Fruit fly (Drosophila melanogaster) whole organism, embryonic: ENCODE measurements around the gene CG18748.

Experiments used
- Abd-B ChIP-seq: fragments of 200-800 bp; sonication (Bioruptor generic); optimal IDR thresholded peaks from 2 replicates; lab custom pipeline; 2018; ENCODE audit warnings: missing biosample characterization, mild to moderate bottlenecking, missing genetic modification characterization, moderate library complexity
- B-H1 ChIP-seq: fragments of 200-800 bp; sonication (Bioruptor generic); IDR thresholded peaks from 3 replicates; pipeline ENCODE4 v1.3.6; 2022; ENCODE audit warnings: missing biosample characterization, missing genetic modification characterization
- Bdp1 ChIP-seq: fragments of 200-800 bp; sonication (Bioruptor generic); optimal IDR thresholded peaks from 3 replicates; lab custom pipeline; 2016; ENCODE audit warnings: missing biosample characterization, missing genetic modification characterization
- CG11398 ChIP-seq: fragments of 200-800 bp; sonication (Bioruptor generic); optimal IDR thresholded peaks from 2 replicates; lab custom pipeline; 2016; ENCODE audit warnings: missing biosample characterization, missing genetic modification characterization
- CG13287 ChIP-seq: fragments of 200-800 bp; sonication (Bioruptor generic); IDR thresholded peaks from 2 replicates; pipeline ENCODE4 v1.3.6; 2022; ENCODE audit warnings: missing biosample characterization, missing genetic modification characterization; ENCODE audit not compliant: partially characterized antibody
- CG14014 ChIP-seq: fragments of 200-800 bp; sonication (Bioruptor generic); IDR thresholded peaks from 2 replicates; pipeline ENCODE4 v1.3.6; 2022; ENCODE audit warnings: missing biosample characterization, missing genetic modification characterization
- CG15011 ChIP-seq: fragments of 200-800 bp; sonication (Bioruptor generic); optimal IDR thresholded peaks from 3 replicates; lab custom pipeline; 2018; ENCODE audit warnings: missing biosample characterization, mild to moderate bottlenecking, missing genetic modification characterization
- CG1529 ChIP-seq: fragments of 200-800 bp; sonication (Bioruptor generic); optimal IDR thresholded peaks from 3 replicates; lab custom pipeline; 2018; ENCODE audit warnings: missing biosample characterization, missing genetic modification characterization
- CG15514 ChIP-seq: fragments of 200-800 bp; sonication (Bioruptor generic); optimal IDR thresholded peaks from 3 replicates; lab custom pipeline; 2017; ENCODE audit warnings: missing biosample characterization, missing genetic modification characterization, mild to moderate bottlenecking, moderate library complexity, missing genetic modification reagents
- CG17361 ChIP-seq: fragments of 200-800 bp; sonication (Bioruptor generic); IDR thresholded peaks from 3 replicates; pipeline ENCODE4 v1.3.6; 2022; ENCODE audit warnings: missing biosample characterization, missing genetic modification characterization
- CG17912 ChIP-seq: fragments of 200-800 bp; sonication (Bioruptor generic); optimal IDR thresholded peaks from 2 replicates; lab custom pipeline; 2018; ENCODE audit warnings: missing biosample characterization, mild to moderate bottlenecking, missing genetic modification characterization
- CG1832 ChIP-seq: fragments of 200-800 bp; sonication (Bioruptor generic); optimal IDR thresholded peaks from 2 replicates; lab custom pipeline; 2017; ENCODE audit warnings: missing biosample characterization, mild to moderate bottlenecking, missing genetic modification characterization, inconsistent platforms
- CG18476 ChIP-seq: fragments of 200-800 bp; sonication (Bioruptor generic); optimal IDR thresholded peaks from 2 replicates; lab custom pipeline; 2016; ENCODE audit warnings: missing biosample characterization, mild to moderate bottlenecking, missing genetic modification characterization
- CG18619 ChIP-seq: fragments of 200-800 bp; sonication (Bioruptor generic); optimal IDR thresholded peaks from 3 replicates; lab custom pipeline; 2017; ENCODE audit warnings: missing biosample characterization, mild to moderate bottlenecking, missing genetic modification characterization
- CG31388 ChIP-seq: fragments of 200-800 bp; sonication (Bioruptor generic); optimal IDR thresholded peaks from 2 replicates; lab custom pipeline; 2016; ENCODE audit warnings: missing biosample characterization, missing genetic modification characterization
- CG31441 ChIP-seq: fragments of 200-800 bp; sonication (Bioruptor generic); IDR thresholded peaks from 2 replicates; pipeline ENCODE4 v1.3.6; 2022; ENCODE audit warnings: missing biosample characterization, missing genetic modification characterization
- CG4328 ChIP-seq: fragments of 200-800 bp; sonication (Bioruptor generic); optimal IDR thresholded peaks from 3 replicates; lab custom pipeline; 2017; ENCODE audit warnings: missing biosample characterization, missing genetic modification reagents, missing genetic modification characterization
- CG6272 ChIP-seq: fragments of 200-800 bp; sonication (Bioruptor generic); IDR thresholded peaks from 2 replicates; pipeline ENCODE4 v1.3.6; 2022; ENCODE audit warnings: missing biosample characterization, missing genetic modification characterization
- CG6654 ChIP-seq: fragments of 200-800 bp; sonication (Bioruptor generic); optimal IDR thresholded peaks from 2 replicates; lab custom pipeline; 2017; ENCODE audit warnings: missing biosample characterization, mild to moderate bottlenecking, missing genetic modification characterization
- CG7786 ChIP-seq: fragments of 200-800 bp; sonication (Bioruptor generic); optimal IDR thresholded peaks from 2 replicates; lab custom pipeline; 2016; ENCODE audit warnings: missing biosample characterization, missing genetic modification characterization
- CG8281 ChIP-seq: fragments of 200-800 bp; sonication (Bioruptor generic); optimal IDR thresholded peaks from 2 replicates; lab custom pipeline; 2018; ENCODE audit warnings: missing biosample characterization, mild to moderate bottlenecking, missing genetic modification characterization, moderate library complexity
- CG8290 ChIP-seq, 3 experiments: fragments of 200-800 bp; sonication (Bioruptor generic); optimal IDR thresholded peaks; 2 replicates each; lab custom pipeline; 2016 to 2019; ENCODE audit warnings: missing biosample characterization in 3 of 3, missing genetic modification characterization in 3 of 3, mild to moderate bottlenecking in 2 of 3, moderate library complexity in 1 of 3
- CG9609 ChIP-seq: fragments of 200-800 bp; sonication (Bioruptor generic); optimal IDR thresholded peaks from 3 replicates; lab custom pipeline; 2016; ENCODE audit warnings: missing biosample characterization, missing genetic modification characterization
- CG9876 ChIP-seq: fragments of 200-800 bp; sonication (Bioruptor generic); optimal IDR thresholded peaks from 2 replicates; lab custom pipeline; 2016; ENCODE audit warnings: missing biosample characterization, missing genetic modification characterization
- D19B ChIP-seq: fragments of 200-800 bp; sonication (Bioruptor generic); optimal IDR thresholded peaks from 2 replicates; lab custom pipeline; 2017; ENCODE audit warnings: missing biosample characterization, mild to moderate bottlenecking, missing genetic modification characterization
- Dbx ChIP-seq: fragments of 200-800 bp; sonication (Bioruptor generic); IDR thresholded peaks from 3 replicates; pipeline ENCODE4 v1.3.6; 2022; ENCODE audit warnings: missing biosample characterization, missing genetic modification characterization
- Dek ChIP-seq: fragments of 200-800 bp; sonication (Bioruptor generic); optimal IDR thresholded peaks from 3 replicates; lab custom pipeline; 2019; ENCODE audit warnings: missing biosample characterization, mild to moderate bottlenecking, missing genetic modification characterization, moderate library complexity
- Ets65A ChIP-seq: fragments of 200-800 bp; sonication (Bioruptor generic); peaks from one replicate; lab custom pipeline; 2016; ENCODE audit warnings: missing biosample characterization, missing genetic modification characterization
- Gsc ChIP-seq: fragments of 200-800 bp; sonication (Bioruptor generic); IDR thresholded peaks from 2 replicates; pipeline ENCODE4 v1.3.6; 2022; ENCODE audit warnings: missing biosample characterization, missing genetic modification characterization
- HLH54F ChIP-seq: fragments of 200-800 bp; sonication (Bioruptor generic); optimal IDR thresholded peaks from 3 replicates; lab custom pipeline; 2016; ENCODE audit warnings: missing biosample characterization, missing genetic modification characterization
- Hsf ChIP-seq: fragments of 200-800 bp; sonication (Bioruptor generic); optimal IDR thresholded peaks from 3 replicates; lab custom pipeline; 2016; ENCODE audit warnings: missing biosample characterization, missing genetic modification characterization
- Mad ChIP-seq: fragments of 200-800 bp; sonication (Bioruptor generic); optimal IDR thresholded peaks from 2 replicates; lab custom pipeline; 2016; ENCODE audit warnings: missing biosample characterization, missing genetic modification characterization
- Max ChIP-seq: fragments of 200-800 bp; sonication (Bioruptor generic); optimal IDR thresholded peaks from 2 replicates; lab custom pipeline; 2016; ENCODE audit warnings: missing biosample characterization, mild to moderate bottlenecking, missing genetic modification characterization
- Mrtf ChIP-seq: fragments of 200-800 bp; sonication (Bioruptor generic); IDR thresholded peaks from 3 replicates; pipeline ENCODE4 v1.3.6; 2022; ENCODE audit warnings: missing biosample characterization, missing genetic modification characterization
- NFAT ChIP-seq: fragments of 200-800 bp; sonication (Bioruptor generic); IDR thresholded peaks from 2 replicates; pipeline ENCODE4 v1.3.6; 2022; ENCODE audit warnings: missing biosample characterization, missing genetic modification characterization
- Oli ChIP-seq: fragments of 200-800 bp; sonication (Bioruptor generic); optimal IDR thresholded peaks from 2 replicates; lab custom pipeline; 2018; ENCODE audit warnings: missing biosample characterization, mild to moderate bottlenecking, missing genetic modification characterization, moderate library complexity
- ara ChIP-seq: fragments of 200-800 bp; sonication (Bioruptor generic); IDR thresholded peaks from 2 replicates; pipeline ENCODE4 v1.3.6; 2022; ENCODE audit warnings: missing biosample characterization, missing genetic modification characterization
- cas ChIP-seq: fragments of 200-800 bp; sonication (Bioruptor generic); IDR thresholded peaks from 2 replicates; pipeline ENCODE4 v1.3.6; 2022; ENCODE audit warnings: missing biosample characterization, missing genetic modification characterization
- crc ChIP-seq: fragments of 200-800 bp; sonication (Bioruptor generic); optimal IDR thresholded peaks from 2 replicates; lab custom pipeline; 2016; ENCODE audit warnings: missing biosample characterization, missing genetic modification characterization
- ems ChIP-seq: fragments of 200-800 bp; sonication (Bioruptor generic); optimal IDR thresholded peaks from 3 replicates; lab custom pipeline; 2016; ENCODE audit warnings: missing biosample characterization, missing genetic modification characterization
- gsb ChIP-seq: fragments of 200-800 bp; sonication (Bioruptor generic); IDR thresholded peaks from 2 replicates; pipeline ENCODE4 v1.3.6; 2022; ENCODE audit warnings: missing biosample characterization, missing genetic modification characterization
- lbe ChIP-seq: fragments of 200-800 bp; sonication (Bioruptor generic); optimal IDR thresholded peaks from 2 replicates; lab custom pipeline; 2016; ENCODE audit warnings: missing biosample characterization, mild to moderate bottlenecking, missing genetic modification characterization
- lilli ChIP-seq: fragments of 200-800 bp; sonication (Bioruptor generic); optimal IDR thresholded peaks from 3 replicates; lab custom pipeline; 2016; ENCODE audit warnings: missing biosample characterization, missing genetic modification characterization
- onecut ChIP-seq: fragments of 200-800 bp; sonication (Bioruptor generic); IDR thresholded peaks from 2 replicates; pipeline ENCODE4 v1.3.6; 2022; ENCODE audit warnings: missing biosample characterization, missing genetic modification characterization
- otp ChIP-seq: fragments of 200-800 bp; sonication (Bioruptor generic); IDR thresholded peaks from 3 replicates; pipeline ENCODE4, ENCODE4 v1.3.6; 2022; ENCODE audit warnings: missing biosample characterization, missing genetic modification characterization
- seq ChIP-seq: fragments of 200-800 bp; sonication (Bioruptor generic); IDR thresholded peaks from 2 replicates; pipeline ENCODE4 v1.3.6; 2022; ENCODE audit warnings: missing biosample characterization, missing genetic modification characterization
- slou ChIP-seq: fragments of 200-800 bp; sonication (Bioruptor generic); optimal IDR thresholded peaks from 3 replicates; lab custom pipeline; 2016; ENCODE audit warnings: missing biosample characterization, missing genetic modification characterization
- vfl ChIP-seq: fragments of 200-800 bp; sonication (Bioruptor generic); optimal IDR thresholded peaks from 2 replicates; lab custom pipeline; 2016; ENCODE audit warnings: missing biosample characterization, missing genetic modification characterization
- vvl ChIP-seq: fragments of 200-800 bp; sonication (Bioruptor generic); IDR thresholded peaks from 2 replicates; pipeline ENCODE4 v1.3.6; 2022; ENCODE audit warnings: missing biosample characterization, missing genetic modification characterization
- wdn ChIP-seq: fragments of 200-800 bp; sonication (Bioruptor generic); IDR thresholded peaks from 2 replicates; pipeline ENCODE4 v1.3.6; 2022; ENCODE audit warnings: missing biosample characterization, missing genetic modification characterization
- z ChIP-seq: fragments of 200-800 bp; sonication (Bioruptor generic); IDR thresholded peaks from 3 replicates; pipeline ENCODE4 v1.3.6; 2022; ENCODE audit warnings: missing biosample characterization, missing genetic modification characterization

CG18748 gene

DNA sequence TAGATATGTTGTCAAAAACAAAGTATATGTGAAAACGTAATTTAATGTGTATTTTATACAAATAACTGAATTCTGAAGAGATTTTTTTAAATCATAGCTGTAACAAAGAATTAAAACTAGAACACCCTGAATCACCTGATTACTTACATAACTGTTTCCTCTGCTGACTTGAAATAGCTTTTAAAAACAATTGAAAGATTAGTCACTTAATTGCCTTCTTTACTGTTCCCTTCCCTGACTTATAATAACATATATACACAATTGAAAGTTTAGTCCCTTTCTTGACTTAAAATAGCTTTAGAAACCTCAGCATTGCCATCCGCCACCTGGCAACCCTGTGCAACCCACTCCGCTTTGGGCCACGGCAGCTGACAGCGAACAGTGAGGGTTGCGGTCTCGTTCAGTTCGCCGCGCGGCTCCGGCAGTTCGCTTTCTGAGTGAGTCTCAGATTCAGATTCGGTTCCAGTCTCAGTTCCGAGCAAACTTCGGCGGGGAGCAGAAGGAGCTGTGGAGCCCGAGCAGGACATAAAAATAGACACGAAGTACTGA, 26.3 kb upstream of the CG18748 start, which contains the start of gene CG34384 (continued):
- TF ChIP-seq gsb (no peak), Max (GFP tag; lab: Kevin White, UChicago) (peak; percentile 39), CG18619 (GFP tag; lab: Kevin White, UChicago) (peak; percentile 70), NFAT (GFP tag; lab: Robert Waterston, UW) (peak; percentile 41; the same call in 1 of the 2 replicates), Dbx (GFP tag; lab: Robert Waterston, UW) (0 out of 3 replicates have a peak, but pooled peaks have one; percentile 36), D19B (GFP tag; lab: Kevin White, UChicago) (peak; percentile 46), vfl (no peak), lilli (GFP tag; lab: Kevin White, UChicago) (peak; percentile 58), Dek (peak; percentile 33), CG14014 (GFP tag; lab: Robert Waterston, UW) (0 out of 2 replicates have a peak, but pooled peaks have one; percentile 11), crc (GFP tag; lab: Kevin White, UChicago) (peak; percentile 20), CG13287 (GFP tag; lab: Robert Waterston, UW) (no peak), otp (GFP tag; lab: Robert Waterston, UW) (no peak), CG6272 (0 out of 2 replicates have a peak, but pooled peaks have one; percentile 20), CG1832 (GFP tag; lab: Kevin White, UChicago) (no peak), Hsf (peak; percentile 34), HLH54F (GFP tag; lab: Kevin White, UChicago) (peak; percentile 27), Mrtf (GFP tag; lab: Robert Waterston, UW) (no peak), CG17912 (GFP tag; lab: Kevin White, UChicago) (no peak), onecut (GFP tag; lab: Robert Waterston, UW) (peak; percentile 49; the same call in 1 of the 2 replicates), slou (GFP tag; lab: Kevin White, UChicago) (peak; percentile 21), CG15514 (GFP tag; lab: Kevin White, UChicago) (peak; percentile 86), CG15011 (GFP tag; lab: Kevin White, UChicago) (peak; percentile 64), CG31441 (GFP tag; lab: Robert Waterston, UW) (peak; percentile 68), CG1529 (no peak), wdn (GFP tag; lab: Robert Waterston, UW) (no peak), Bdp1 (GFP tag; lab: Kevin White, UChicago) (no peak), CG4328 (peak; percentile 75), CG7786 (GFP tag; lab: Kevin White, UChicago) (peak; percentile 35), CG9609 (GFP tag; lab: Kevin White, UChicago) (peak; percentile 27), seq (GFP tag; lab: Robert Waterston, UW) (0 out of 2 replicates have a peak, but pooled peaks have one; percentile 30), lbe (GFP tag; lab: Kevin White, UChicago) (no peak), CG9876 (GFP tag; lab: Kevin White, UChicago) (no peak), Abd-B (GFP tag; lab: Kevin White, UChicago) (no peak), CG8290 (GFP tag; optimal IDR thresholded peaks at IDR 0.05; lab: Kevin White, UChicago) (no peak), CG8290 (tag; optimal IDR thresholded peaks at IDR 0.05; lab: Kevin White, UChicago) (peak in 1 of 2 experiments; percentile 38), CG11398 (GFP tag; lab: Kevin White, UChicago) (no peak), Gsc (GFP tag; lab: Robert Waterston, UW) (no peak), ara (GFP tag; lab: Robert Waterston, UW) (no peak), Oli (tag; lab: Kevin White, UChicago) (peak; percentile 67), Mad (no peak), vvl (no peak), CG31388 (GFP tag; lab: Kevin White, UChicago) (no peak), CG8281 (peak; percentile 21), CG17361 (GFP tag; lab: Robert Waterston, UW) (peak; percentile 87), CG18476 (GFP tag; lab: Kevin White, UChicago) (peak; percentile 42), z (GFP tag; lab: Robert Waterston, UW) (peak; percentile 69; the same call in 1 of the 3 replicates), cas (no peak), Ets65A (GFP tag; lab: Kevin White, UChicago) (peak; percentile 85), CG6654 (GFP tag; lab: Kevin White, UChicago) (peak; percentile 30), ems (peak; percentile 38), B-H1 (GFP tag; lab: Robert Waterston, UW) (no peak)
